Fruit fly (Drosophila melanogaster) whole organism, pupa: ENCODE results near the gene Pen.

Source experiments
- CG10348 ChIP-seq: fragments of 200-800 bp; sonication (Bioruptor generic); IDR thresholded peaks from 2 replicates; pipeline ENCODE4 v1.3.6; 2022; ENCODE audit warnings: missing biosample characterization, missing genetic modification characterization
- CG12605 ChIP-seq: fragments of 200-800 bp; sonication (Bioruptor generic); IDR thresholded peaks from 2 replicates; pipeline ENCODE4 v1.3.6; 2022; ENCODE audit warnings: missing biosample characterization, missing genetic modification characterization
- CG13204 ChIP-seq: fragments of 200-800 bp; sonication (Bioruptor generic); optimal IDR thresholded peaks from 2 replicates; lab custom pipeline; 2018; ENCODE audit warnings: missing biosample characterization, mild to moderate bottlenecking, missing genetic modification characterization, moderate library complexity
- CG14655 ChIP-seq: fragments of 200-800 bp; sonication (Bioruptor generic); optimal IDR thresholded peaks from 3 replicates; lab custom pipeline; 2017; ENCODE audit warnings: mild to moderate bottlenecking, missing biosample characterization, missing genetic modification reagents, missing genetic modification characterization
- CG15710 ChIP-seq: fragments of 200-800 bp; sonication (Bioruptor generic); optimal IDR thresholded peaks from 2 replicates; lab custom pipeline; 2018; ENCODE audit warnings: missing biosample characterization, mild to moderate bottlenecking, missing genetic modification characterization, moderate library complexity
- CG17806 ChIP-seq: fragments of 200-800 bp; sonication (Bioruptor generic); optimal IDR thresholded peaks from 2 replicates; lab custom pipeline; 2018; ENCODE audit warnings: missing biosample characterization, mild to moderate bottlenecking, missing genetic modification characterization, moderate library complexity
- CG32121 ChIP-seq: fragments of 200-800 bp; sonication (Bioruptor generic); IDR thresholded peaks from 2 replicates; pipeline ENCODE4 v1.3.6; 2022; ENCODE audit warnings: missing biosample characterization, missing genetic modification characterization
- CG34367 ChIP-seq: fragments of 200-800 bp; sonication (Bioruptor generic); optimal IDR thresholded peaks from 2 replicates; lab custom pipeline; 2018; ENCODE audit warnings: missing biosample characterization, mild to moderate bottlenecking, missing genetic modification characterization
- CG4496 ChIP-seq: fragments of 200-800 bp; sonication (Bioruptor generic); IDR thresholded peaks from 3 replicates; pipeline ENCODE4 v1.3.6; 2022; ENCODE audit warnings: missing biosample characterization, missing genetic modification characterization
- CG8159 ChIP-seq: fragments of 200-800 bp; sonication (Bioruptor generic); optimal IDR thresholded peaks from 3 replicates; lab custom pipeline; 2018; ENCODE audit warnings: missing biosample characterization, mild to moderate bottlenecking, missing genetic modification characterization, moderate library complexity
- CG8301 ChIP-seq: fragments of 200-800 bp; sonication (Bioruptor generic); optimal IDR thresholded peaks from 2 replicates; lab custom pipeline; 2018; ENCODE audit warnings: missing biosample characterization, mild to moderate bottlenecking, missing genetic modification characterization
- CG9948 ChIP-seq: fragments of 200-800 bp; sonication (Bioruptor generic); optimal IDR thresholded peaks from 2 replicates; lab custom pipeline; 2018; ENCODE audit warnings: missing biosample characterization, mild to moderate bottlenecking, missing genetic modification characterization, moderate library complexity
- D1 ChIP-seq: fragments of 200-800 bp; sonication (Bioruptor generic); optimal IDR thresholded peaks from 2 replicates; lab custom pipeline; 2018; ENCODE audit warnings: missing biosample characterization, mild to moderate bottlenecking, missing genetic modification characterization, moderate library complexity
- EcR ChIP-seq: fragments of 200-800 bp; sonication (Bioruptor generic); optimal IDR thresholded peaks from 3 replicates; lab custom pipeline; 2019; ENCODE audit warnings: missing biosample characterization, missing genetic modification characterization, mild to moderate bottlenecking, moderate library complexity, missing genetic modification reagents
- Ets98B ChIP-seq: fragments of 200-800 bp; sonication (Bioruptor generic); IDR thresholded peaks from 2 replicates; pipeline ENCODE4 v1.3.6; 2022; ENCODE audit warnings: missing biosample characterization, missing genetic modification characterization
- Pif1A ChIP-seq: fragments of 200-800 bp; sonication (Bioruptor generic); optimal IDR thresholded peaks from 3 replicates; lab custom pipeline; 2016; ENCODE audit warnings: missing biosample characterization, missing genetic modification characterization
- Pif1B ChIP-seq: fragments of 200-800 bp; sonication (Bioruptor generic); optimal IDR thresholded peaks from 3 replicates; lab custom pipeline; 2016; ENCODE audit warnings: missing biosample characterization, missing genetic modification characterization
- Snoo ChIP-seq: fragments of 200-800 bp; sonication (Bioruptor generic); optimal IDR thresholded peaks from 3 replicates; lab custom pipeline; 2017; ENCODE audit warnings: missing biosample characterization, mild to moderate bottlenecking, missing genetic modification characterization, inconsistent platforms
- fd96Ca ChIP-seq: fragments of 200-800 bp; sonication (Bioruptor generic); IDR thresholded peaks from 3 replicates; pipeline ENCODE4 v1.3.6; 2022; ENCODE audit warnings: missing biosample characterization, missing genetic modification characterization
- gl ChIP-seq: fragments of 200-800 bp; sonication (Bioruptor generic); optimal IDR thresholded peaks from 2 replicates; lab custom pipeline; 2018; ENCODE audit warnings: missing biosample characterization, mild to moderate bottlenecking, missing genetic modification characterization
- rn ChIP-seq: fragments of 200-800 bp; sonication (Bioruptor generic); IDR thresholded peaks from 2 replicates; pipeline ENCODE4 v1.3.6; 2022; ENCODE audit warnings: missing biosample characterization, missing genetic modification characterization

Gene Pen

DNA sequence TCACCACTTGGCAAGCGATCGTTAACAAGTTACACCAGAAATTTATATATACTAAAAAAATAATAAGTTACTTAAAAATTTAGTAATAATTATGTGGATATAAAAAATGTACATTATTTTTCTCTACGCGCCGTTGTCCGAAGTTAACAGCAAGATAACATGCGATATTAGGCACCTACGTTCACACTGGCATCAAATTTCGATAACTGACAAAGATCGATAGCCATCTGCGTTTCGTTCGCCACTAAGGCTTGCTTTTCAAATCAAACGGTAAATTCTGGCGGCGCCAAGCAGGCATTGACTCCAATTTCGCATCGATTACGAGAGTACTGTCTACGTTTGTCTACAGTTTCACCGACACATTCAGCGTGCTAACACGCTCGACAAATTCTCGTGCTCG is at the start of gene Pen:
Gene Pen (plus strand): TSS at position 196 of the 400 bp plus-strand sequence.
- TF ChIP-seq CG14655 (no peak), EcR (peak; percentile 40)

- peak; percentile 26 for TF ChIP-seq CG15710
- TF ChIP-seq CG13204 (GFP tag; lab: Kevin White, UChicago), result peak; percentile 20
- no peak for TF ChIP-seq EcR
- peak; percentile 9 for TF ChIP-seq CG8301 (tag; lab: Kevin White, UChicago)
- peak; percentile 34 for TF ChIP-seq CG8159
- peak; percentile 41 for TF ChIP-seq rn (GFP tag; lab: Robert Waterston, UW)
- TF ChIP-seq Pif1B (GFP tag; lab: Kevin White, UChicago), result peak; percentile 30
- no peak for TF ChIP-seq Pif1A
- 0 out of 2 replicates have a peak, but pooled peaks have one; percentile 34 for TF ChIP-seq CG12605
- TF ChIP-seq CG4496, result peak; percentile 59
- TF ChIP-seq fd96Ca, result peak; percentile 54; the same call in 1 of the 3 replicates
- no peak for TF ChIP-seq Snoo
- TF ChIP-seq Ets98B (GFP tag; lab: Robert Waterston, UW), result no peak
- no peak for TF ChIP-seq CG9948 (tag; lab: Kevin White, UChicago)
- TF ChIP-seq CG17806, result no peak
- no peak for TF ChIP-seq CG14655
- peak; percentile 37 for TF ChIP-seq CG34367 (tag; lab: Kevin White, UChicago)
- TF ChIP-seq D1 (tag; lab: Kevin White, UChicago), result peak; percentile 45
- peak; percentile 63 for TF ChIP-seq gl (tag; lab: Kevin White, UChicago)
- TF ChIP-seq, all 21 proteins: peak for 12
Measured at dm6 chr2L:10009293-10009695, 47.4 kb upstream of the Pen start, which contains the start of gene Trp1. Trp1 (plus strand) TSS chr2L:10009381.

- TF ChIP-seq CG9948 (tag; lab: Kevin White, UChicago) (peak; percentile 99), CG17806 (peak; percentile 99), CG8301 (tag; lab: Kevin White, UChicago) (peak; percentile 99), CG12605 (peak; percentile 99), CG14655 (peak; percentile 99), CG4496 (peak; percentile 99), CG13204 (GFP tag; lab: Kevin White, UChicago) (peak; percentile 97), CG10348 (peak; percentile 98), CG15710 (peak; percentile 99), CG34367 (tag; lab: Kevin White, UChicago) (peak; percentile 99), Snoo (peak; percentile 99), Pif1B (GFP tag; lab: Kevin White, UChicago) (peak; percentile 99), gl (tag; lab: Kevin White, UChicago) (peak; percentile 99), Pif1A (peak; percentile 100), CG32121 (GFP tag; lab: Robert Waterston, UW) (peak; percentile 99), fd96Ca (peak; percentile 100), EcR (no peak), D1 (tag; lab: Kevin White, UChicago) (peak; percentile 92), rn (GFP tag; lab: Robert Waterston, UW) (peak; percentile 99), Ets98B (GFP tag; lab: Robert Waterston, UW) (peak; percentile 99), CG8159 (peak; percentile 99)
Measured at dm6 chr2L:10009800-10010658, 46.7 kb upstream of the Pen start.

DNA sequence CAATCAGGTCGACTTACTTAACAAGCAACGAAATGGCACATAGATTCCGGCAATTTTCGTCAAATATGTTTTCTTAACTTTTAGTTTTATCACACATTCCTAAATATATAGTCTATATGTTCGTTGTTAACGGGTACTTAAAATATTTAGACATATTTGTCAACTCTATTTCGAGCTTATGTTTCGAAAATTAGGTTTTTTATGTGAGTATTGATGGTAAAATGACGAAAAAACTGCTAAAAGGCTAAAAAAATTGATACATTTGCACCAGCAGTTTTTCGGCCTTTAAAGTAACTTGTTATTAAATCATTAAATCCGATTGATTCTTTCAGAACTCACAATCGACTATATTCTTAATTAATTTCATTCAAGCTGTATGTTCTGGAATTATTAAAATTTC is 39.3 kb upstream of the Pen start, which contains the start of gene CG13131:
Gene CG13131 (minus strand): TSS at position 101 of the 400 bp plus-strand sequence.
- no peak for TF ChIP-seq gl (tag; lab: Kevin White, UChicago)
- no peak for TF ChIP-seq CG34367 (tag; lab: Kevin White, UChicago)
- no peak for TF ChIP-seq CG12605
- TF ChIP-seq CG17806, result no peak
- no peak for TF ChIP-seq Pif1B (GFP tag; lab: Kevin White, UChicago)

DNA sequence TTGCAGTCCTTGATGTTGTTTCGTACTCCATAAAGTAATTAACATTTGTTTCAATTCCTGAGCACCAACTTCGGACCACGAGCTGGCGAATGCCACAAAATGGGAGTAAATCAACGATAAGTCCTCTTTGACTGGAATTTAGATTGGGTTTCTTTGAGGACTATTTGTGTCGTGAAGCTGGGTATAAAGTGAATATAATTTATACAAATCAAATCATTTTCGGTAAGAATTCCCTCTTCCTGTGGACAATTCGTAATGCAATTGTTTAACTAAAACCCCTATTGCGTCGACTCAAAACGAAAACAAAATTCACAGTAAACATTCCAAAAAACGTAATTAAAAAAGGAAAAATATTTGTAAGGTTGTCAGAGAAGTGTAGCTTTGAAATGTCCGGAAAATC is 30.3 kb upstream of the Pen start, which contains the start of gene CG13127:
Gene CG13127 (plus strand): TSS at position 301 of the 400 bp plus-strand sequence.
- TF ChIP-seq CG8159 (no peak), CG10348 (no peak), CG13204 (GFP tag; lab: Kevin White, UChicago) (no peak), CG34367 (tag; lab: Kevin White, UChicago) (no peak), fd96Ca (no peak), Pif1B (GFP tag; lab: Kevin White, UChicago) (no peak), CG14655 (no peak), CG32121 (GFP tag; lab: Robert Waterston, UW) (no peak), CG4496 (no peak), CG8301 (tag; lab: Kevin White, UChicago) (no peak), Snoo (no peak), CG12605 (no peak), Pif1A (no peak), D1 (tag; lab: Kevin White, UChicago) (no peak)

DNA sequence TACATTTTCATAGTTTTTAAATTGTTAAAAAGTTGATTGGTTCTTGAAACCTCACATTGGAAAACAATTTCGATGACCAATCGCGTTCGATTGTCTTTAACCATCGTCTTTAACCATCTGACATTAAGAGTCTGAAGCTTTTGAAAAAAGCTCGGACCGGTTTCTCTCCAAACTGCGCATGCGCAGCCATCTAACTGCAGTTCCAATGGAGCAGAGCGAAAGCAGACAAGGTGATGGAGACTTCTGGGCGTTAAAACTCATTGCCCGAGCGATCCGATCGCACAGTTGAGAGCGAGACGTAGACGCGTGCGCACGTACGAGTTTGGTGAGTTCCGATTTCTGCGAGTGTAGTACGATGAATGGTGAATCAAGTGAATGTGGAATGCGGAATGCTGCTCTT is 24.3 kb upstream of the Pen start, which contains the start of gene obst-B:
Gene obst-B (plus strand): TSS at position 276 of the 400 bp plus-strand sequence.
- TF ChIP-seq CG13204 (GFP tag; lab: Kevin White, UChicago) (no peak), Pif1B (GFP tag; lab: Kevin White, UChicago) (peak; percentile 33)
